Fruit fly (Drosophila melanogaster) whole organism, embryonic: Measurements from ENCODE around the gene InR.

Source experiments
- Adf1 ChIP-seq: fragments of 200-800 bp; sonication (Bioruptor generic); IDR thresholded peaks from 2 replicates; pipeline ENCODE4 v1.3.6; 2022; ENCODE audit warnings: missing biosample characterization, missing genetic modification characterization
- Bdp1 ChIP-seq: fragments of 200-800 bp; sonication (Bioruptor generic); optimal IDR thresholded peaks from 3 replicates; lab custom pipeline; 2016; ENCODE audit warnings: missing biosample characterization, missing genetic modification characterization
- Blimp-1 ChIP-seq: fragments of 200-800 bp; sonication (Bioruptor generic); optimal IDR thresholded peaks from 3 replicates; lab custom pipeline; 2018; ENCODE audit warnings: missing biosample characterization, missing genetic modification characterization, mild to moderate bottlenecking, moderate library complexity, missing genetic modification reagents
- C15 ChIP-seq: fragments of 200-800 bp; sonication (Bioruptor generic); IDR thresholded peaks from 3 replicates; pipeline ENCODE4 v1.3.6; 2022; ENCODE audit warnings: missing biosample characterization, missing genetic modification characterization
- CG10366 ChIP-seq: fragments of 200-800 bp; sonication (Bioruptor generic); IDR thresholded peaks from 2 replicates; pipeline ENCODE4 v1.3.6; 2022; ENCODE audit warnings: missing biosample characterization, missing genetic modification characterization
- CG12155 ChIP-seq: fragments of 200-800 bp; sonication (Bioruptor generic); optimal IDR thresholded peaks from 3 replicates; lab custom pipeline; 2016; ENCODE audit warnings: missing biosample characterization, missing genetic modification characterization
- CG12391 ChIP-seq: fragments of 200-800 bp; sonication (Bioruptor generic); optimal IDR thresholded peaks from 3 replicates; lab custom pipeline; 2018; ENCODE audit warnings: missing biosample characterization, mild to moderate bottlenecking, missing genetic modification characterization, moderate library complexity
- CG13775 ChIP-seq: fragments of 200-800 bp; sonication (Bioruptor generic); optimal IDR thresholded peaks from 3 replicates; lab custom pipeline; 2017; ENCODE audit warnings: missing biosample characterization, mild to moderate bottlenecking, missing genetic modification characterization
- CG17186 ChIP-seq: fragments of 200-800 bp; sonication (Bioruptor generic); optimal IDR thresholded peaks from 3 replicates; lab custom pipeline; 2017; ENCODE audit warnings: missing biosample characterization, missing genetic modification reagents, missing genetic modification characterization
- CG1832 ChIP-seq: fragments of 200-800 bp; sonication (Bioruptor generic); optimal IDR thresholded peaks from 2 replicates; lab custom pipeline; 2017; ENCODE audit warnings: missing biosample characterization, mild to moderate bottlenecking, missing genetic modification characterization, inconsistent platforms
- CG2120 ChIP-seq: fragments of 200-800 bp; sonication (Bioruptor generic); optimal IDR thresholded peaks from 3 replicates; lab custom pipeline; 2016; ENCODE audit warnings: missing biosample characterization, missing genetic modification characterization
- CG31388 ChIP-seq: fragments of 200-800 bp; sonication (Bioruptor generic); optimal IDR thresholded peaks from 2 replicates; lab custom pipeline; 2016; ENCODE audit warnings: missing biosample characterization, missing genetic modification characterization
- CG3407 ChIP-seq: fragments of 200-800 bp; sonication (Bioruptor generic); optimal IDR thresholded peaks from 2 replicates; lab custom pipeline; 2018; ENCODE audit warnings: missing biosample characterization, mild to moderate bottlenecking, missing genetic modification characterization
- CG34224 ChIP-seq: fragments of 200-800 bp; sonication (Bioruptor generic); IDR thresholded peaks from 3 replicates; pipeline ENCODE4 v1.3.6; 2022; ENCODE audit warnings: missing biosample characterization, missing genetic modification characterization; ENCODE audit not compliant: partially characterized antibody
- CG4282 ChIP-seq: fragments of 200-800 bp; sonication (Bioruptor generic); optimal IDR thresholded peaks from 2 replicates; lab custom pipeline; 2016; ENCODE audit warnings: missing biosample characterization, missing genetic modification characterization
- CG5245 ChIP-seq: fragments of 200-800 bp; sonication (Bioruptor generic); optimal IDR thresholded peaks from 3 replicates; lab custom pipeline; 2016; ENCODE audit warnings: missing biosample characterization, missing genetic modification characterization
- CG6654 ChIP-seq: fragments of 200-800 bp; sonication (Bioruptor generic); optimal IDR thresholded peaks from 2 replicates; lab custom pipeline; 2017; ENCODE audit warnings: missing biosample characterization, mild to moderate bottlenecking, missing genetic modification characterization
- CG7271 ChIP-seq: fragments of 200-800 bp; sonication (Bioruptor generic); optimal IDR thresholded peaks from 2 replicates; lab custom pipeline; 2018; ENCODE audit warnings: missing biosample characterization, mild to moderate bottlenecking, missing genetic modification characterization, moderate library complexity
- CG7928 ChIP-seq: fragments of 200-800 bp; sonication (Bioruptor generic); optimal IDR thresholded peaks from 2 replicates; lab custom pipeline; 2017; ENCODE audit warnings: missing biosample characterization, mild to moderate bottlenecking, missing genetic modification characterization
- D ChIP-seq, 2 experiments: fragments of 200-800 bp in 1 of 2; fragments of >200 bp in 1 of 2; sonication (Bioruptor generic) in 1 of 2; optimal IDR thresholded peaks; 2 replicates in 1 of 2; 3 replicates in 1 of 2; lab custom pipeline; 2017; ENCODE audit warnings: mild to moderate bottlenecking in 1 of 2, missing biosample characterization in 1 of 2, missing genetic modification characterization in 1 of 2, missing genetic modification reagents in 1 of 2
- Deaf1 ChIP-seq: fragments of 200-800 bp; optimal IDR thresholded peaks from 3 replicates; lab custom pipeline; 2019; ENCODE audit warnings: missing biosample characterization, mild to moderate bottlenecking, missing genetic modification characterization, moderate library complexity
- HLH4C ChIP-seq: fragments of 200-800 bp; sonication (Bioruptor generic); IDR thresholded peaks from 3 replicates; pipeline ENCODE4 v1.3.6; 2022; ENCODE audit warnings: missing biosample characterization, missing genetic modification characterization; ENCODE audit not compliant: partially characterized antibody
- Med ChIP-seq: fragments of 200-800 bp; sonication (Bioruptor generic); peaks from one replicate; lab custom pipeline; 2016; ENCODE audit warnings: missing biosample characterization, missing genetic modification characterization, mild to moderate bottlenecking, inconsistent platforms, moderate library complexity
- Ravus ChIP-seq: fragments of 200-800 bp; sonication (Bioruptor generic); IDR thresholded peaks from 2 replicates; pipeline ENCODE4 v1.3.6; 2022; ENCODE audit warnings: missing biosample characterization, missing genetic modification characterization
- Sin3A ChIP-seq: fragments of >200 bp; optimal IDR thresholded peaks from 2 replicates; lab custom pipeline; 2018
- Six4 ChIP-seq: fragments of 200-800 bp; sonication (Bioruptor generic); optimal IDR thresholded peaks from 2 replicates; lab custom pipeline; 2016; ENCODE audit warnings: missing biosample characterization, missing genetic modification characterization
- Sox102F ChIP-seq: fragments of 200-800 bp; sonication (Bioruptor generic); optimal IDR thresholded peaks from 2 replicates; lab custom pipeline; 2018; ENCODE audit warnings: missing biosample characterization, mild to moderate bottlenecking, missing genetic modification characterization, moderate library complexity
- ap ChIP-seq: fragments of 200-800 bp; sonication (Bioruptor generic); IDR thresholded peaks from 2 replicates; pipeline ENCODE4 v1.3.6; 2022; ENCODE audit warnings: missing biosample characterization, missing genetic modification characterization
- cad ChIP-seq: fragments of >200 bp; optimal IDR thresholded peaks from 2 replicates; lab custom pipeline; 2017; ENCODE audit warnings: missing biosample characterization, missing genetic modification characterization
- chm ChIP-seq: fragments of 200-800 bp; sonication (Bioruptor generic); IDR thresholded peaks from 2 replicates; pipeline ENCODE4 v1.3.6; 2022; ENCODE audit warnings: missing biosample characterization, missing genetic modification characterization
- fu2 ChIP-seq: fragments of 200-800 bp; sonication (Bioruptor generic); optimal IDR thresholded peaks from 2 replicates; lab custom pipeline; 2016; ENCODE audit warnings: missing biosample characterization, missing genetic modification characterization
- gcm ChIP-seq: fragments of 200-800 bp; sonication (Bioruptor generic); optimal IDR thresholded peaks from 2 replicates; lab custom pipeline; 2019; ENCODE audit warnings: missing biosample characterization, mild to moderate bottlenecking, missing genetic modification characterization, moderate library complexity
- gcm2 ChIP-seq: fragments of 200-800 bp; sonication (Bioruptor generic); optimal IDR thresholded peaks from 2 replicates; lab custom pipeline; 2016; ENCODE audit warnings: missing biosample characterization, missing genetic modification characterization
- insv ChIP-seq, 2 experiments: fragments of 200-800 bp; sonication (Bioruptor generic); optimal IDR thresholded peaks; 3 replicates each; lab custom pipeline; 2016 to 2018; ENCODE audit warnings: missing biosample characterization in 2 of 2, missing genetic modification characterization in 2 of 2
- klu ChIP-seq: fragments of 200-800 bp; sonication (Bioruptor generic); IDR thresholded peaks from 2 replicates; pipeline ENCODE4 v1.3.6; 2022; ENCODE audit warnings: missing biosample characterization, missing genetic modification characterization
- kni ChIP-seq: fragments of 200-800 bp; sonication (Bioruptor generic); optimal IDR thresholded peaks from 3 replicates; lab custom pipeline; 2017; ENCODE audit warnings: mild to moderate bottlenecking, missing biosample characterization, missing genetic modification reagents, missing genetic modification characterization
- onecut ChIP-seq: fragments of 200-800 bp; sonication (Bioruptor generic); IDR thresholded peaks from 2 replicates; pipeline ENCODE4 v1.3.6; 2022; ENCODE audit warnings: missing biosample characterization, missing genetic modification characterization
- pan ChIP-seq, 4 experiments: fragments of >200 bp in 3 of 4; fragments of 200-800 bp in 1 of 4; sonication (Bioruptor generic) in 1 of 4; optimal IDR thresholded peaks in 3 of 4; IDR thresholded peaks in 1 of 4; 2 replicates each; pipeline versions ENCODE4 v1.3.6 to Lab custom; 2017 to 2022; ENCODE audit warnings: missing biosample characterization in 2 of 4, missing genetic modification characterization in 2 of 4, mixed read lengths in 1 of 4
- pb ChIP-seq: fragments of 200-800 bp; sonication (Bioruptor generic); optimal IDR thresholded peaks from 3 replicates; lab custom pipeline; 2016; ENCODE audit warnings: missing biosample characterization, missing genetic modification characterization
- peb ChIP-seq: fragments of 200-800 bp; sonication (Bioruptor generic); IDR thresholded peaks from 2 replicates; pipeline ENCODE4 v1.3.6; 2022; ENCODE audit warnings: missing biosample characterization, missing genetic modification characterization
- prd ChIP-seq, 3 experiments: fragments of >200 bp in 2 of 3; fragments of 200-800 bp in 1 of 3; sonication (Bioruptor generic) in 1 of 3; optimal IDR thresholded peaks in 2 of 3; IDR thresholded peaks in 1 of 3; 2 replicates in 2 of 3; 3 replicates in 1 of 3; pipeline versions ENCODE4 v1.3.6 to Lab custom; 2017 to 2022; ENCODE audit warnings: missing biosample characterization in 1 of 3, missing genetic modification characterization in 1 of 3
- sob ChIP-seq: fragments of 200-800 bp; sonication (Bioruptor generic); IDR thresholded peaks from 2 replicates; pipeline ENCODE4 v1.3.6; 2022; ENCODE audit warnings: missing biosample characterization, missing genetic modification characterization
- sug ChIP-seq: fragments of 200-800 bp; optimal IDR thresholded peaks from 2 replicates; lab custom pipeline; 2019; ENCODE audit warnings: missing biosample characterization, mild to moderate bottlenecking, missing genetic modification characterization, moderate library complexity
- tap ChIP-seq: fragments of 200-800 bp; optimal IDR thresholded peaks from 3 replicates; lab custom pipeline; 2019; ENCODE audit warnings: missing biosample characterization, mild to moderate bottlenecking, missing genetic modification characterization, moderate library complexity
- tx ChIP-seq: fragments of 200-800 bp; sonication (Bioruptor generic); optimal IDR thresholded peaks from 2 replicates; lab custom pipeline; 2016; ENCODE audit warnings: missing biosample characterization, missing genetic modification characterization
- unc-4 ChIP-seq: fragments of 200-800 bp; sonication (Bioruptor generic); IDR thresholded peaks from 2 replicates; pipeline ENCODE4 v1.3.6; 2022; ENCODE audit warnings: missing biosample characterization, missing genetic modification characterization; ENCODE audit not compliant: partially characterized antibody
- wek ChIP-seq: fragments of 200-800 bp; sonication (Bioruptor generic); optimal IDR thresholded peaks from 3 replicates; lab custom pipeline; 2018; ENCODE audit warnings: missing biosample characterization, mild to moderate bottlenecking, missing genetic modification characterization, moderate library complexity
- zen2 ChIP-seq: fragments of 200-800 bp; sonication (Bioruptor generic); IDR thresholded peaks from 3 replicates; pipeline ENCODE4 v1.3.6; 2022; ENCODE audit warnings: missing biosample characterization, missing genetic modification characterization; ENCODE audit not compliant: partially characterized antibody
- zfh2 ChIP-seq: fragments of 200-800 bp; sonication (Bioruptor generic); optimal IDR thresholded peaks from 2 replicates; lab custom pipeline; 2016; ENCODE audit warnings: missing biosample characterization, missing genetic modification characterization

The InR gene

DNA sequence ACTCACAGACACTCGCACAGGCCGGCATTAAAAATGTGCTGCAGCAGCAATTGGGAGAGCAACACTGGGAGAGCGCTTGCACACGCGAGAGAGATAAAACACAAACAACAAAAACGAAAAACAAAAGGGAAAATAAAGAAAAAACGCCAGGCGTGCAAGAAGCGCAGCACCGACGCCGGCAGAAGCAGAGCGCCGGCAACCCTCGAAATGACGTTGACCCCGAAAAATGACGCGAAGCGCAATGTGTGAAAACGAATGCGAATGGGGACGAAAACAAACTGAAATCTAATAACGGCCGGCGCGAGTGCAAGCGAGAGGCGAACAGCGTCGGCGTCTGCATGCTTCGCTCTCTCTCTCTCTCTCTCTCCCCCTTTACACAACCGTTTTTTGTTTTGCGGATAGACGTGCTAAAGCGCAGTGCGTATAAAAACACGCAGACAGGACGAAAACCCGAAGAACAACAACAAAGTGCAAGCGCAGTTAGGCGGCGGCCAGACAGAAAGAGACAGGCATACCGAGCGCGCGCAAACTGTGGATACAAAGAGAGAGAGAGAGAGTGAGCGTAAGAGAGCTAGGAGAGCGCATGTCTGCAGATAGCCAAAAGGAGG lies 13.7 kb downstream of the InR start (continued):
- no peak for TF ChIP-seq CG17186 (GFP tag; lab: Kevin White, UChicago)
- no peak for TF ChIP-seq Bdp1
- no peak for TF ChIP-seq pan (optimal IDR thresholded peaks at IDR 0.05; lab: Kevin White, UChicago)
- no peak for TF ChIP-seq pan (GFP tag; optimal IDR thresholded peaks at IDR 0.05 in 1 of 2, IDR thresholded peaks at IDR 0.05 in 1 of 2)
- no peak for TF ChIP-seq unc-4 (GFP tag; lab: Robert Waterston, UW)
- TF ChIP-seq CG1832 (GFP tag; lab: Kevin White, UChicago), result peak; percentile 95
- no peak for TF ChIP-seq prd (optimal IDR thresholded peaks at IDR 0.05; lab: Kevin White, UChicago)
- no peak for TF ChIP-seq prd (GFP tag; IDR thresholded peaks at IDR 0.05; lab: Robert Waterston, UW)
- TF ChIP-seq CG3407 (GFP tag; lab: Kevin White, UChicago), result no peak
- no peak for TF ChIP-seq CG4282 (GFP tag; lab: Kevin White, UChicago)
- no peak for TF ChIP-seq tx (GFP tag; lab: Kevin White, UChicago)
- no peak for TF ChIP-seq CG6654 (GFP tag; lab: Kevin White, UChicago)
- peak; percentile 43 for TF ChIP-seq Blimp-1 (GFP tag; lab: Kevin White, UChicago)
- no peak for TF ChIP-seq CG31388 (GFP tag; lab: Kevin White, UChicago)
- no peak for TF ChIP-seq Ravus (GFP tag; lab: Robert Waterston, UW)
- TF ChIP-seq CG7271, result no peak
- peak; percentile 79 for TF ChIP-seq kni
- no peak for TF ChIP-seq HLH4C (GFP tag; lab: Robert Waterston, UW)
- TF ChIP-seq Adf1 (GFP tag; lab: Robert Waterston, UW), result no peak
- no peak for TF ChIP-seq CG13775 (GFP tag; lab: Kevin White, UChicago)
- TF ChIP-seq pb, result no peak
- TF ChIP-seq gcm2 (GFP tag; lab: Kevin White, UChicago), result no peak
- no peak for TF ChIP-seq C15 (GFP tag; lab: Robert Waterston, UW)
- TF ChIP-seq Med (GFP tag; lab: Kevin White, UChicago), result peak; percentile 94
- no peak for TF ChIP-seq ap (GFP tag; lab: Robert Waterston, UW)
- no peak for TF ChIP-seq CG10366 (GFP tag; lab: Robert Waterston, UW)
- no peak for TF ChIP-seq CG2120 (GFP tag; lab: Kevin White, UChicago)
- TF ChIP-seq chm (GFP tag; lab: Robert Waterston, UW), result no peak
- no peak for TF ChIP-seq sug (tag; lab: Kevin White, UChicago)
- TF ChIP-seq insv (GFP tag; optimal IDR thresholded peaks at IDR 0.05; lab: Kevin White, UChicago), result peak in 1 of 2 experiments; percentile 23
- TF ChIP-seq gcm, result peak; percentile 20
- no peak for TF ChIP-seq CG34224 (GFP tag; lab: Robert Waterston, UW)
- TF ChIP-seq D (optimal IDR thresholded peaks at IDR 0.05; lab: Kevin White, UChicago), result peak; percentile 90
- TF ChIP-seq D (GFP tag; optimal IDR thresholded peaks at IDR 0.05; lab: Kevin White, UChicago), result peak; percentile 2
- TF ChIP-seq fu2 (GFP tag; lab: Kevin White, UChicago), result no peak
- TF ChIP-seq tap (tag; lab: Kevin White, UChicago), result no peak
- TF ChIP-seq Deaf1 (tag; lab: Kevin White, UChicago), result peak; percentile 67
- no peak for TF ChIP-seq CG12155 (GFP tag; lab: Kevin White, UChicago)
- no peak for TF ChIP-seq CG7928 (GFP tag; lab: Kevin White, UChicago)
- no peak for TF ChIP-seq wek (GFP tag; lab: Kevin White, UChicago)
- TF ChIP-seq klu (GFP tag; lab: Robert Waterston, UW), result no peak
- no peak for TF ChIP-seq Six4 (GFP tag; lab: Kevin White, UChicago)
- no peak for TF ChIP-seq onecut (GFP tag; lab: Robert Waterston, UW)
- TF ChIP-seq CG5245 (GFP tag; lab: Kevin White, UChicago), result no peak
- no peak for TF ChIP-seq zfh2 (GFP tag; lab: Kevin White, UChicago)
- no peak for TF ChIP-seq peb (GFP tag; lab: Robert Waterston, UW)
- peak; percentile 70 for TF ChIP-seq cad (GFP tag; lab: Kevin White, UChicago)
- no peak for TF ChIP-seq Sox102F
- no peak for TF ChIP-seq zen2
- TF ChIP-seq Sin3A, result no peak
- TF ChIP-seq sob, result no peak
- TF ChIP-seq CG12391 (tag; lab: Kevin White, UChicago), result no peak
